Worm (Caenorhabditis elegans): ENCODE results near the gene msi-1.

msi-1 gene

ce11 chrIII:4018095-4018498, 41.9 kb upstream of the msi-1 start (continued):
- TF ChIP-seq lin-35 (GFP tag; optimal IDR thresholded peaks at IDR 0.05) (peak in 1 of 2 experiments; percentile 47), tlp-1 (tag; optimal IDR thresholded peaks at IDR 0.05) (no peak), nhr-76 (tag; optimal IDR thresholded peaks at IDR 0.05) (no peak), hlh-4 (tag; optimal IDR thresholded peaks at IDR 0.05) (no peak), efl-1 (optimal IDR thresholded peaks at IDR 0.05) (peak; percentile 43 to 59), efl-1 (GFP tag; optimal IDR thresholded peaks at IDR 0.05 in 1 of 2) (peak; percentile 40 to 89), isw-1 (GFP tag; IDR thresholded peaks at IDR 0.05) (peak; percentile 68), mab-9 (GFP tag; IDR thresholded peaks at IDR 0.05) (no peak), sup-37 (GFP tag; optimal IDR thresholded peaks at IDR 0.05) (no peak), unc-86 (tag; optimal IDR thresholded peaks at IDR 0.05) (peak; percentile 35), blmp-1 (tag; optimal IDR thresholded peaks at IDR 0.05) (no peak), nhr-77 (tag; optimal IDR thresholded peaks at IDR 0.05) (no peak), lir-3 (tag; optimal IDR thresholded peaks at IDR 0.05; ENCODE audit: poor library complexity) (peak; percentile 15), pqm-1 (tag; optimal IDR thresholded peaks at IDR 0.05) (no peak), mdl-1 (tag; optimal IDR thresholded peaks at IDR 0.05) (no peak), aha-1 (tag; optimal IDR thresholded peaks at IDR 0.05) (no peak), dpl-1 (GFP tag; optimal IDR thresholded peaks at IDR 0.05) (peak in 2 of 3 experiments; percentile 40 to 48), ama-1 (optimal IDR thresholded peaks at IDR 0.05) (no peak), ces-1 (GFP tag; optimal IDR thresholded peaks at IDR 0.05) (no peak), aly-2 (tag; optimal IDR thresholded peaks at IDR 0.05) (no peak), egl-27 (tag; optimal IDR thresholded peaks at IDR 0.05) (peak in 1 of 2 experiments; percentile 4), dsc-1 (tag; optimal IDR thresholded peaks at IDR 0.05) (peak; percentile 32), fkh-4 (tag; optimal IDR thresholded peaks at IDR 0.05; ENCODE audit: borderline replicate concordance) (no peak), unc-62 (GFP tag; optimal IDR thresholded peaks at IDR 0.05) (no peak), ztf-11 (tag; optimal IDR thresholded peaks at IDR 0.05) (peak in 1 of 2 experiments; percentile 47), C34B4.2 (tag; optimal IDR thresholded peaks at IDR 0.05) (no peak), lin-14 (GFP tag; optimal IDR thresholded peaks at IDR 0.05) (peak; percentile 89), ceh-88 (GFP tag; IDR thresholded peaks at IDR 0.05) (no peak), unc-130 (tag; optimal IDR thresholded peaks at IDR 0.05) (no peak), C16A3.4 (tag; optimal IDR thresholded peaks at IDR 0.05) (peak; percentile 4), nhr-84 (tag; optimal IDR thresholded peaks at IDR 0.05) (no peak), nhr-71 (tag; optimal IDR thresholded peaks at IDR 0.05) (peak; percentile 62), lin-39 (tag; optimal IDR thresholded peaks at IDR 0.05) (no peak), lsy-2 (tag; optimal IDR thresholded peaks at IDR 0.05) (peak; percentile 8 to 78), jun-1 (tag; optimal IDR thresholded peaks at IDR 0.05) (peak; percentile 68), ceh-8 (GFP tag; optimal IDR thresholded peaks at IDR 0.05) (peak; percentile 53), vab-15 (tag; optimal IDR thresholded peaks at IDR 0.05) (no peak), irx-1 (tag; optimal IDR thresholded peaks at IDR 0.05) (no peak), swsn-7 (tag; optimal IDR thresholded peaks at IDR 0.05) (peak; percentile 28), efl-3 (GFP tag; optimal IDR thresholded peaks at IDR 0.05) (no peak), F16B12.6 (tag; optimal IDR thresholded peaks at IDR 0.05) (peak; percentile 50), snpc-4 (tag; optimal IDR thresholded peaks at IDR 0.05) (peak; percentile 71), lin-13 (GFP tag; optimal IDR thresholded peaks at IDR 0.05) (peak; percentile 33), sox-4 (tag; optimal IDR thresholded peaks at IDR 0.05) (no peak), skn-1 (tag; optimal IDR thresholded peaks at IDR 0.05) (peak; percentile 81), xbp-1 (tag; optimal IDR thresholded peaks at IDR 0.05) (peak; percentile 24), egl-13 (tag; optimal IDR thresholded peaks at IDR 0.05) (peak; percentile 29), rnt-1 (tag; optimal IDR thresholded peaks at IDR 0.05) (peak; percentile 37), grh-1 (GFP tag; IDR thresholded peaks at IDR 0.05) (no peak), elt-3 (tag; optimal IDR thresholded peaks at IDR 0.05) (no peak), nhr-20 (tag; optimal IDR thresholded peaks at IDR 0.05) (no peak), unc-98 (GFP tag; IDR thresholded peaks at IDR 0.05) (no peak), nhr-12 (tag; optimal IDR thresholded peaks at IDR 0.05) (no peak), ceh-63 (GFP tag; optimal IDR thresholded peaks at IDR 0.05) (no peak)

All from whole organism, L1 larva.